Worm (Caenorhabditis elegans) whole organism, L3 larva: ENCODE measurements around the gene T06E6.10.

Experiments
- R02D3.7 ChIP-seq: fragments of 150-350 bp; optimal IDR thresholded peaks from 2 replicates; lab custom pipeline; 2014; ENCODE audit warnings: missing biosample characterization, missing genetic modification characterization
- ZK546.5 ChIP-seq: sonication (generic microtip); optimal IDR thresholded peaks from 2 replicates; lab custom pipeline; 2017; ENCODE audit warnings: missing biosample characterization, missing genetic modification characterization
- aly-2 ChIP-seq: fragments of 150-350 bp; optimal IDR thresholded peaks from 2 replicates; lab custom pipeline; 2014; ENCODE audit warnings: missing biosample characterization, missing genetic modification characterization
- ama-1 ChIP-seq: fragments of 150-350 bp; optimal IDR thresholded peaks from 2 replicates; lab custom pipeline; 2018
- ceh-16 ChIP-seq: sonication (generic microtip); optimal IDR thresholded peaks from 2 replicates; lab custom pipeline; 2017; ENCODE audit warnings: missing biosample characterization, missing genetic modification characterization
- ceh-28 ChIP-seq: fragments of 150-350 bp; optimal IDR thresholded peaks from 2 replicates; lab custom pipeline; 2014; ENCODE audit warnings: missing biosample characterization, missing genetic modification reagents, missing genetic modification characterization
- ceh-9 ChIP-seq: sonication (generic microtip); optimal IDR thresholded peaks from 2 replicates; lab custom pipeline; 2018; ENCODE audit warnings: missing biosample characterization, missing genetic modification characterization
- daf-12 ChIP-seq: fragments of 150-350 bp; optimal IDR thresholded peaks from 2 replicates; lab custom pipeline; 2014; ENCODE audit warnings: missing biosample characterization, missing genetic modification reagents, missing genetic modification characterization
- egl-27 ChIP-seq: sonication (generic microtip); optimal IDR thresholded peaks from 4 replicates; lab custom pipeline; 2017; ENCODE audit warnings: missing biosample characterization, missing genetic modification reagents, missing genetic modification characterization
- egl-5 ChIP-seq: fragments of 150-350 bp; optimal IDR thresholded peaks from 2 replicates; lab custom pipeline; 2017; ENCODE audit warnings: missing biosample characterization, missing genetic modification reagents, missing genetic modification characterization, inconsistent platforms
- elt-2 ChIP-seq: sonication (generic microtip); optimal IDR thresholded peaks from 2 replicates; lab custom pipeline; 2016; ENCODE audit warnings: missing genetic modification reagents, mild to moderate bottlenecking, missing genetic modification characterization, missing compliant biosample characterization
- elt-3 ChIP-seq, 3 experiments: fragments of 150-350 bp in 1 of 3; sonication (generic microtip) in 2 of 3; optimal IDR thresholded peaks; 2 replicates in 2 of 3; 4 replicates in 1 of 3; lab custom pipeline; 2014 to 2017; ENCODE audit warnings: missing biosample characterization in 3 of 3, missing genetic modification characterization in 3 of 3
- eor-1 ChIP-seq, 2 experiments: fragments of 150-350 bp; optimal IDR thresholded peaks; 2 replicates each; lab custom pipeline; 2014 to 2018; ENCODE audit warnings: missing biosample characterization in 2 of 2, missing genetic modification characterization in 2 of 2
- fkh-10 ChIP-seq: sonication (generic microtip); optimal IDR thresholded peaks from 2 replicates; lab custom pipeline; 2017; ENCODE audit warnings: missing biosample characterization, missing genetic modification reagents, missing genetic modification characterization
- fkh-2 ChIP-seq: fragments of 150-350 bp; optimal IDR thresholded peaks from 2 replicates; lab custom pipeline; 2014; ENCODE audit warnings: missing biosample characterization, missing genetic modification reagents, missing genetic modification characterization
- fos-1 ChIP-seq: fragments of 150-350 bp; optimal IDR thresholded peaks from 2 replicates; lab custom pipeline; 2014; ENCODE audit warnings: missing biosample characterization, missing genetic modification characterization
- jun-1 ChIP-seq: fragments of 150-350 bp; optimal IDR thresholded peaks from 2 replicates; lab custom pipeline; 2014; ENCODE audit warnings: missing biosample characterization, missing genetic modification reagents, missing genetic modification characterization
- lin-15B ChIP-seq: fragments of 150-350 bp; optimal IDR thresholded peaks from 2 replicates; lab custom pipeline; 2014; ENCODE audit warnings: missing biosample characterization, missing genetic modification characterization
- lsy-12 ChIP-seq: sonication (generic microtip); optimal IDR thresholded peaks from 2 replicates; lab custom pipeline; 2016; ENCODE audit warnings: mild to moderate bottlenecking, missing genetic modification characterization, missing compliant biosample characterization
- mdl-1 ChIP-seq: fragments of 150-350 bp; optimal IDR thresholded peaks from 2 replicates; lab custom pipeline; 2014; ENCODE audit warnings: missing biosample characterization, missing genetic modification characterization
- nhr-11 ChIP-seq: fragments of 150-350 bp; optimal IDR thresholded peaks from 2 replicates; lab custom pipeline; 2014; ENCODE audit warnings: missing biosample characterization, missing genetic modification characterization
- nhr-23 ChIP-seq: fragments of 150-350 bp; optimal IDR thresholded peaks from 2 replicates; lab custom pipeline; 2014; ENCODE audit warnings: missing biosample characterization, missing genetic modification reagents, missing genetic modification characterization
- nhr-237 ChIP-seq: fragments of 150-350 bp; optimal IDR thresholded peaks from 2 replicates; lab custom pipeline; 2014; ENCODE audit warnings: missing biosample characterization, missing genetic modification characterization
- nhr-28 ChIP-seq: fragments of 150-350 bp; optimal IDR thresholded peaks from 2 replicates; lab custom pipeline; 2014; ENCODE audit warnings: missing biosample characterization, missing genetic modification characterization
- nhr-43 ChIP-seq: sonication (generic microtip); optimal IDR thresholded peaks from 2 replicates; lab custom pipeline; 2016; ENCODE audit warnings: mild to moderate bottlenecking, missing genetic modification characterization, missing compliant biosample characterization; ENCODE audit not compliant: poor library complexity, severe bottlenecking
- nhr-67 ChIP-seq: fragments of 150-350 bp; optimal IDR thresholded peaks from 2 replicates; lab custom pipeline; 2014; ENCODE audit warnings: missing biosample characterization, missing genetic modification characterization
- nhr-76 ChIP-seq: fragments of 150-350 bp; sonication (generic microtip); optimal IDR thresholded peaks from 5 replicates; lab custom pipeline; 2014; ENCODE audit warnings: missing biosample characterization, missing genetic modification characterization
- nhr-77 ChIP-seq: fragments of 150-350 bp; optimal IDR thresholded peaks from 2 replicates; lab custom pipeline; 2014; ENCODE audit warnings: missing biosample characterization, missing genetic modification characterization
- pha-4 ChIP-seq: fragments of 150-350 bp; optimal IDR thresholded peaks from 2 replicates; lab custom pipeline; 2014; ENCODE audit warnings: missing biosample characterization, missing genetic modification reagents, missing genetic modification characterization
- pqm-1 ChIP-seq: fragments of 150-350 bp; optimal IDR thresholded peaks from 2 replicates; lab custom pipeline; 2017; ENCODE audit warnings: missing biosample characterization, missing genetic modification characterization, inconsistent platforms
- sea-2 ChIP-seq: fragments of 150-350 bp; sonication (generic microtip); optimal IDR thresholded peaks from 4 replicates; lab custom pipeline; 2014; ENCODE audit warnings: missing biosample characterization, missing genetic modification reagents, missing genetic modification characterization
- skn-1 ChIP-seq: fragments of 150-350 bp; optimal IDR thresholded peaks from 2 replicates; lab custom pipeline; 2014; ENCODE audit warnings: missing biosample characterization, missing genetic modification characterization
- tbx-2 ChIP-seq: sonication (generic microtip); optimal IDR thresholded peaks from 2 replicates; lab custom pipeline; 2016; ENCODE audit warnings: mild to moderate bottlenecking, missing genetic modification characterization, missing compliant biosample characterization
- unc-39 ChIP-seq: sonication (generic microtip); optimal IDR thresholded peaks from 4 replicates; lab custom pipeline; 2017; ENCODE audit warnings: missing biosample characterization, missing genetic modification characterization
- unc-62 ChIP-seq: fragments of 150-350 bp; sonication (generic microtip); optimal IDR thresholded peaks from 4 replicates; lab custom pipeline; 2014; ENCODE audit warnings: missing biosample characterization, missing genetic modification reagents, missing genetic modification characterization
- zag-1 ChIP-seq: fragments of 150-350 bp; optimal IDR thresholded peaks from 2 replicates; lab custom pipeline; 2014; ENCODE audit warnings: missing biosample characterization, missing genetic modification characterization
- ztf-11 ChIP-seq: fragments of 150-350 bp; optimal IDR thresholded peaks from 2 replicates; lab custom pipeline; 2014; ENCODE audit warnings: missing biosample characterization, missing genetic modification characterization
- ztf-4 ChIP-seq: fragments of 150-350 bp; optimal IDR thresholded peaks from 2 replicates; lab custom pipeline; 2014; ENCODE audit warnings: missing biosample characterization, missing genetic modification characterization

The T06E6.10 gene

ce11 chrV:15380857-15381256, 37.1 kb upstream of the T06E6.10 start, which contains the start of gene dhs-23:
Gene dhs-23, plus strand, starts transcription at chrV:15381219.
- TF ChIP-seq ztf-4, result no peak
- no peak for TF ChIP-seq pqm-1 (tag; lab: Kevin White, UChicago)
- TF ChIP-seq ZK546.5 (tag; lab: Kevin White, UChicago), result no peak
- TF ChIP-seq nhr-76 (tag; lab: Kevin White, UChicago), result no peak
- no peak for TF ChIP-seq egl-5
- no peak for TF ChIP-seq fos-1 (tag; lab: Kevin White, UChicago)
- TF ChIP-seq nhr-28 (tag; lab: Kevin White, UChicago), result no peak
- no peak for TF ChIP-seq eor-1 (tag; optimal IDR thresholded peaks at IDR 0.05; lab: Kevin White, UChicago)

ce11 chrV:15383739-15384138, 34.2 kb upstream of the T06E6.10 start, which contains the start of gene str-88:
Gene str-88, minus strand, starts transcription at chrV:15383839.
- TF ChIP-seq ztf-11 (tag; lab: Kevin White, UChicago) (no peak), R02D3.7 (tag; lab: Kevin White, UChicago) (no peak), pqm-1 (tag; lab: Kevin White, UChicago) (no peak), jun-1 (no peak), ZK546.5 (tag; lab: Kevin White, UChicago) (no peak), skn-1 (no peak), nhr-28 (tag; lab: Kevin White, UChicago) (no peak)

- TF ChIP-seq mdl-1 (tag; lab: Kevin White, UChicago) (no peak), nhr-237 (tag; lab: Kevin White, UChicago) (no peak), nhr-11 (no peak), ama-1 (lab: Kevin White, UChicago) (no peak), fkh-2 (no peak), ceh-9 (tag; lab: Kevin White, UChicago) (no peak), nhr-67 (tag; lab: Kevin White, UChicago) (no peak), nhr-43 (no peak), lsy-12 (tag; lab: Kevin White, UChicago) (no peak), zag-1 (tag; lab: Kevin White, UChicago) (no peak), sea-2 (GFP tag; lab: Kevin White, UChicago) (no peak), elt-2 (no peak), aly-2 (tag; lab: Kevin White, UChicago) (no peak), ceh-28 (tag; lab: Kevin White, UChicago) (no peak), nhr-23 (tag; lab: Kevin White, UChicago) (no peak), egl-27 (tag; lab: Kevin White, UChicago) (no peak), elt-3 (tag; optimal IDR thresholded peaks at IDR 0.05; lab: Kevin White, UChicago) (no peak), nhr-77 (tag; lab: Kevin White, UChicago) (no peak)
Observed at ce11 chrV:15384733-15385132, 33.2 kb upstream of the T06E6.10 start, which contains the start of gene str-102. Gene str-102, plus strand, starts transcription at chrV:15385033.

ce11 chrV:15388820-15389384, 29.0 kb upstream of the T06E6.10 start, which contains the start of gene srh-170:
Gene srh-170, minus strand, starts transcription at chrV:15388870.
- TF ChIP-seq unc-62 (GFP tag; lab: Kevin White, UChicago) (no peak), unc-39 (tag; lab: Kevin White, UChicago) (no peak), nhr-67 (tag; lab: Kevin White, UChicago) (no peak), ceh-16 (tag; lab: Kevin White, UChicago) (no peak), ama-1 (lab: Kevin White, UChicago) (no peak), daf-12 (tag; lab: Kevin White, UChicago) (no peak), lin-15B (tag; lab: Kevin White, UChicago) (no peak)

ce11 chrV:15392064-15392463, 25.9 kb upstream of the T06E6.10 start:
- TF ChIP-seq nhr-67 (tag; lab: Kevin White, UChicago) (no peak), zag-1 (tag; lab: Kevin White, UChicago) (no peak), daf-12 (tag; lab: Kevin White, UChicago) (no peak), pha-4 (no peak), R02D3.7 (tag; lab: Kevin White, UChicago) (no peak), lsy-12 (tag; lab: Kevin White, UChicago) (no peak), nhr-11 (no peak), lin-15B (tag; lab: Kevin White, UChicago) (no peak), nhr-43 (no peak), ZK546.5 (tag; lab: Kevin White, UChicago) (no peak), fos-1 (tag; lab: Kevin White, UChicago) (no peak), jun-1 (no peak), tbx-2 (tag; lab: Kevin White, UChicago) (no peak), ceh-28 (tag; lab: Kevin White, UChicago) (no peak), fkh-10 (GFP tag; lab: Kevin White, UChicago) (no peak), elt-2 (no peak)
